Fruit fly (Drosophila melanogaster) Kc167 (cell line): Measurements from ENCODE around the gene CG13700.

Experiments
- Myc ChIP-seq: fragments of >200 bp; optimal IDR thresholded peaks from 2 replicates; lab custom pipeline; 2017; ENCODE audit warnings: missing external identifiers
- ttk ChIP-seq: sonication (Bioruptor generic); optimal IDR thresholded peaks from 2 replicates; lab custom pipeline; 2017; ENCODE audit warnings: missing external identifiers

DNA sequence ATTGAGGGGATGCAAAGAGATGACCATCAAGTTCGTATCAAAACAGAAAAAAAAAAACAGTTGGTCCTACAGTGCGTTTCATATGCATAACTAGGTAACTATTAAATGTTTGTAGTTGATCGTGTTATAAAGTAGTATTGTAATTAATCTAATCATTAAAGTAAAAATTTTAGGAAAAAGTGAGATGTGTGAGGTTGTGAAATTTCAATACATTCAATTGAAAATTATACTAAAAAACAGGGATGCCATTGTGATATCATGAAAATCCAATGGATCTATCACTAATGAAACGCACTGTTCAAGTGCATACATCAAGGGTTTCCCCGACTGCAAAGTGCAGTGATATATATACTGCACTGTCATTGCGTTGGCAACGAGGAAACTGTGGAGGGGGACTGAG, 30.2 kb downstream of the CG13700 start:
- TF ChIP-seq ttk (lab: Kevin White, UChicago) (no peak), Myc (lab: Kevin White, UChicago) (no peak)
